Worm (Caenorhabditis elegans) whole organism, L2 larva: ENCODE measurements around the gene ugt-10.

Source experiments
- C34F6.9 ChIP-seq: fragments of 150-350 bp; optimal IDR thresholded peaks from 2 replicates; lab custom pipeline; 2014; ENCODE audit warnings: missing biosample characterization, missing genetic modification characterization
- F13H6.1 ChIP-seq: sonication (generic microtip); optimal IDR thresholded peaks from 2 replicates; lab custom pipeline; 2016; ENCODE audit warnings: missing genetic modification characterization, missing compliant biosample characterization
- Y55F3AM.14 ChIP-seq: fragments of 200-800 bp; sonication (Bioruptor generic); optimal IDR thresholded peaks from 2 replicates; lab custom pipeline; 2018; ENCODE audit warnings: mild to moderate bottlenecking, missing genetic modification characterization, missing compliant biosample characterization
- blmp-1 ChIP-seq: sonication (generic microtip); optimal IDR thresholded peaks from 2 replicates; lab custom pipeline; 2017; ENCODE audit warnings: missing genetic modification characterization, mild to moderate bottlenecking, missing compliant biosample characterization, antibody characterized with exemption, moderate library complexity; ENCODE audit not compliant: insufficient read depth
- ceh-16 ChIP-seq: fragments of 150-350 bp; optimal IDR thresholded peaks from 2 replicates; lab custom pipeline; 2014; ENCODE audit warnings: missing biosample characterization, missing genetic modification characterization
- ceh-82 ChIP-seq: fragments of 150-350 bp; optimal IDR thresholded peaks from 2 replicates; lab custom pipeline; 2014; ENCODE audit warnings: missing biosample characterization, missing genetic modification characterization
- crh-2 ChIP-seq: sonication (generic microtip); optimal IDR thresholded peaks from 2 replicates; lab custom pipeline; 2017; ENCODE audit warnings: missing biosample characterization, missing genetic modification characterization
- dmd-4 ChIP-seq: sonication (generic microtip); optimal IDR thresholded peaks from 2 replicates; lab custom pipeline; 2017; ENCODE audit warnings: missing biosample characterization, missing genetic modification characterization
- elt-1 ChIP-seq: fragments of 150-350 bp; optimal IDR thresholded peaks from 2 replicates; lab custom pipeline; 2014; ENCODE audit warnings: missing biosample characterization, missing genetic modification characterization
- fos-1 ChIP-seq: fragments of 150-350 bp; optimal IDR thresholded peaks from 2 replicates; lab custom pipeline; 2014; ENCODE audit warnings: missing biosample characterization, missing genetic modification characterization
- gmeb-1 ChIP-seq: fragments of 150-350 bp; optimal IDR thresholded peaks from 2 replicates; lab custom pipeline; 2014; ENCODE audit warnings: missing biosample characterization, missing genetic modification characterization
- lin-11 ChIP-seq: fragments of 150-350 bp; sonication (generic microtip); optimal IDR thresholded peaks from 2 replicates; lab custom pipeline; 2014; ENCODE audit warnings: missing biosample characterization, missing genetic modification characterization, inconsistent platforms, mixed read lengths
- lin-13 ChIP-seq: fragments of 150-350 bp; optimal IDR thresholded peaks from 2 replicates; lab custom pipeline; 2014; ENCODE audit warnings: missing biosample characterization, missing genetic modification reagents, missing genetic modification characterization
- lin-39 ChIP-seq: fragments of 150-350 bp; optimal IDR thresholded peaks from 2 replicates; lab custom pipeline; 2014; ENCODE audit warnings: missing biosample characterization, missing genetic modification reagents, missing genetic modification characterization
- lsy-2 ChIP-seq, 2 experiments: fragments of 150-350 bp in 1 of 2; sonication (generic microtip) in 1 of 2; optimal IDR thresholded peaks; 2 replicates each; lab custom pipeline; 2014 to 2017; ENCODE audit warnings: missing biosample characterization in 2 of 2, missing genetic modification characterization in 2 of 2
- mdl-1 ChIP-seq, 2 experiments: fragments of 150-350 bp in 1 of 2; sonication (generic microtip) in 1 of 2; optimal IDR thresholded peaks; 2 replicates each; lab custom pipeline; 2017; ENCODE audit warnings: missing biosample characterization in 2 of 2, missing genetic modification characterization in 2 of 2
- nhr-10 ChIP-seq: sonication (generic microtip); optimal IDR thresholded peaks from 2 replicates; lab custom pipeline; 2017; ENCODE audit warnings: missing biosample characterization, missing genetic modification characterization
- nhr-11 ChIP-seq: fragments of 150-350 bp; optimal IDR thresholded peaks from 2 replicates; lab custom pipeline; 2014; ENCODE audit warnings: missing biosample characterization, missing genetic modification characterization
- nhr-12 ChIP-seq: fragments of 150-350 bp; optimal IDR thresholded peaks from 2 replicates; lab custom pipeline; 2014; ENCODE audit warnings: missing biosample characterization, missing genetic modification characterization
- nhr-129 ChIP-seq: fragments of 150-350 bp; optimal IDR thresholded peaks from 2 replicates; lab custom pipeline; 2014; ENCODE audit warnings: missing biosample characterization, missing genetic modification characterization
- nhr-21 ChIP-seq: fragments of 150-350 bp; optimal IDR thresholded peaks from 2 replicates; lab custom pipeline; 2014; ENCODE audit warnings: missing biosample characterization, missing genetic modification characterization
- nhr-23 ChIP-seq: fragments of 150-350 bp; optimal IDR thresholded peaks from 2 replicates; lab custom pipeline; 2014; ENCODE audit warnings: missing biosample characterization, missing genetic modification reagents, missing genetic modification characterization
- nhr-237 ChIP-seq: fragments of 150-350 bp; optimal IDR thresholded peaks from 2 replicates; lab custom pipeline; 2014; ENCODE audit warnings: missing biosample characterization, missing genetic modification characterization
- nhr-25 ChIP-seq: fragments of 150-350 bp; sonication (generic microtip); optimal IDR thresholded peaks from 3 replicates; lab custom pipeline; 2014; ENCODE audit warnings: missing biosample characterization, missing genetic modification characterization
- nhr-77 ChIP-seq: fragments of 150-350 bp; optimal IDR thresholded peaks from 2 replicates; lab custom pipeline; 2014; ENCODE audit warnings: missing biosample characterization, missing genetic modification characterization
- peb-1 ChIP-seq: fragments of 150-350 bp; optimal IDR thresholded peaks from 2 replicates; lab custom pipeline; 2014; ENCODE audit warnings: missing biosample characterization, missing genetic modification characterization
- skn-1 ChIP-seq: sonication (generic microtip); optimal IDR thresholded peaks from 2 replicates; lab custom pipeline; 2017; ENCODE audit warnings: missing biosample characterization, missing genetic modification characterization
- sma-3 ChIP-seq: sonication (generic microtip); optimal IDR thresholded peaks from 2 replicates; lab custom pipeline; 2016; ENCODE audit warnings: missing genetic modification reagents, missing genetic modification characterization, missing compliant biosample characterization
- sma-9 ChIP-seq, 2 experiments: fragments of 150-350 bp in 1 of 2; sonication (generic microtip) in 1 of 2; optimal IDR thresholded peaks; 2 replicates each; lab custom pipeline; 2014 to 2016; ENCODE audit warnings: missing genetic modification characterization in 2 of 2, mild to moderate bottlenecking in 1 of 2, missing biosample characterization in 1 of 2, missing compliant biosample characterization in 1 of 2, missing genetic modification reagents in 1 of 2, moderate library complexity in 1 of 2
- snpc-4 ChIP-seq: fragments of 150-350 bp; optimal IDR thresholded peaks from 2 replicates; lab custom pipeline; 2014; ENCODE audit warnings: missing biosample characterization, missing genetic modification characterization
- unc-39 ChIP-seq: fragments of 150-350 bp; optimal IDR thresholded peaks from 2 replicates; lab custom pipeline; 2014; ENCODE audit warnings: missing biosample characterization, missing genetic modification characterization
- unc-55 ChIP-seq: fragments of 150-350 bp; sonication (generic microtip); optimal IDR thresholded peaks from 3 replicates; lab custom pipeline; 2014; ENCODE audit warnings: missing biosample characterization, missing genetic modification reagents, missing genetic modification characterization
- unc-62 ChIP-seq: fragments of 150-350 bp; optimal IDR thresholded peaks from 2 replicates; lab custom pipeline; 2014; ENCODE audit warnings: missing biosample characterization, missing genetic modification reagents, missing genetic modification characterization
- ztf-1 ChIP-seq: fragments of 200-800 bp; sonication (Bioruptor generic); conservative IDR thresholded peaks from 2 replicates; pipeline ENCODE4 v1.3.6; 2022; ENCODE audit warnings: missing genetic modification characterization, missing compliant biosample characterization
- ztf-11 ChIP-seq: sonication (generic microtip); optimal IDR thresholded peaks from 2 replicates; lab custom pipeline; 2017; ENCODE audit warnings: missing biosample characterization, missing genetic modification characterization
- ztf-4 ChIP-seq: fragments of 150-350 bp; optimal IDR thresholded peaks from 2 replicates; lab custom pipeline; 2014; ENCODE audit warnings: missing biosample characterization, missing genetic modification characterization

ugt-10 gene

DNA sequence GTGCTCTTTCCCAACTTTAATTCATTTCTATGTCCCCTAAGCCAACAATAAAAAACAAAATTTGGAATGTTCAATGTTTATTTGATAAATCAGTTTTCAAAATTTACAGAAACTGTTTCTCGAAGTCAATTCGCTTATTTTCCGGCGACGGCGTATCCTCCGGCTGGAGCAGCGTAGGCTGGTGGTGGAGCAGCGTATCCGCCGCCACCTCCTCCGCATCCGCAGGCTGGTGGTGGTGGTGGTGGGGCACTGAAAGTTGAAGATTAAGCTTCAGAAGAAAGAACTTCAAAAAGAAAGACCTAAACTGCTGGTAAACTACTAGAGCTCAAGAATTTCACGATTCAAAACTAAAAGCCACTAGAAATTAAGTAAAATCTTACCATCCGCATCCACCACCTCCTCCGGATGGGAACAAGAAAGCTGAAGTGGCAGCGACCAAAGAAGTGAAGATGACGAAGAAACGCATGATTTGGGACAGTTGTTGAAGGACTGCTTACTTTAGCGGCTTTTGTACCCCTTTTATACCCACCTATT is 18.2 kb upstream of the ugt-10 start, which contains the start of gene C02E7.7:
TSS of gene C02E7.7 (minus strand) at position 484 of the 534 bp plus-strand sequence.
- TF ChIP-seq peb-1 (tag; lab: Kevin White, UChicago): no peak
- TF ChIP-seq mdl-1 (tag; optimal IDR thresholded peaks at IDR 0.05; lab: Kevin White, UChicago): no peak
- TF ChIP-seq, all 48 proteins: peak for 0

DNA sequence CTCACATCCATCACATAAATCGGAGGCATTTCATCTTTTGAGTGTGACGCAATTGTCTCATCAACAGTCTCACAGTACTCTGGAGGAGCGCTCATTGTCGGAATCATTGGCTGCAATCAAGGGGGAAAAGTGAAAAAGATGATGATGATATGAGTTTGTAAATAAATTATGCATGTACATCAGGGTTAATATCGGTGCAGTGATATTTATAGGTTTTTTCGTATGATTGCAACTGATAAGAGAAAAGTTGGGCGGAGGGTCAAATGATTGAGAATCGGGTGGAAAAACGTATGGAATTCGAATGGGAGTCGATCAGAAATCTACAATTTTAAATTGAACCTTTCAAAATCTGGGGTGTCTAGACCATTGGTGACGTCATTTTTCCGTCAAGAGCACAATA is 15.0 kb upstream of the ugt-10 start, which contains the start of gene H23N18.6:
TSS of gene H23N18.6 (minus strand) at position 201 of the 400 bp plus-strand sequence.
- no peak for TF ChIP-seq nhr-25 (tag; lab: Kevin White, UChicago)
- no peak for TF ChIP-seq snpc-4 (tag; lab: Kevin White, UChicago)
- no peak for TF ChIP-seq nhr-12 (tag; lab: Kevin White, UChicago)
- TF ChIP-seq nhr-237 (tag; lab: Kevin White, UChicago): no peak
- TF ChIP-seq nhr-11 (tag; lab: Kevin White, UChicago): no peak
- peak; percentile 24 for TF ChIP-seq gmeb-1
- no peak for TF ChIP-seq nhr-21 (tag; lab: Kevin White, UChicago)
- TF ChIP-seq F13H6.1 (tag; lab: Kevin White, UChicago): no peak
- no peak for TF ChIP-seq nhr-77 (tag; lab: Kevin White, UChicago)
- TF ChIP-seq crh-2 (tag; lab: Kevin White, UChicago): no peak
- TF ChIP-seq lin-13 (GFP tag; lab: Kevin White, UChicago): no peak
- TF ChIP-seq unc-55 (GFP tag; lab: Kevin White, UChicago): no peak
- no peak for TF ChIP-seq unc-39
- no peak for TF ChIP-seq Y55F3AM.14
- TF ChIP-seq nhr-129: no peak
- peak; percentile 32 for TF ChIP-seq sma-9 (GFP tag; optimal IDR thresholded peaks at IDR 0.05; lab: Kevin White, UChicago)
- no peak for TF ChIP-seq sma-9 (tag; optimal IDR thresholded peaks at IDR 0.05; lab: Kevin White, UChicago)
- no peak for TF ChIP-seq nhr-23 (tag; lab: Kevin White, UChicago)
- TF ChIP-seq nhr-10 (tag; lab: Kevin White, UChicago): no peak
- no peak for TF ChIP-seq ztf-1 (GFP tag; lab: Robert Waterston, UW)
- TF ChIP-seq dmd-4 (tag; lab: Kevin White, UChicago): no peak
- no peak for TF ChIP-seq ceh-16 (tag; lab: Kevin White, UChicago)
- no peak for TF ChIP-seq ceh-82 (tag; lab: Kevin White, UChicago)
- peak; percentile 80 for TF ChIP-seq fos-1 (tag; lab: Kevin White, UChicago)

DNA sequence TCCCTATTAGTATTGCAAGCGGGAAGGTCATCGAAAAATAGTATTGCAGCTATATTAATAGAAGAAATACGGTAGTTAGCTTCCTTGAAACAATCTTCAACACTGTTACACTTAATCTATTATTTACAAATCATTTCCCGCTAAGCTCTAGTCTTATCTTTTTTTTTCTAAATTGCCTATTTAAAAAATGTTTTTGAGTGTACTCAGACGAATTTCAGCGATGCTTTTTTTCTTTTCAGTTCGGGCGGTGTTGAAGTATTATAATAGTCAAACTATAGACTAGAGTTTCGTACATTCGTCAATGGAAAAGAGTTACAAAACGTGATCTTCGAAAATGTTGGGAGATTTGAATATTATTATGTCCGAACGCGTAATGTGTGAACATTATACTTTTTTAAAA is 13.9 kb upstream of the ugt-10 start:
- TF ChIP-seq nhr-12 (tag; lab: Kevin White, UChicago) (no peak), lsy-2 (tag; optimal IDR thresholded peaks at IDR 0.05; lab: Kevin White, UChicago) (no peak), crh-2 (tag; lab: Kevin White, UChicago) (no peak), lin-39 (tag; lab: Kevin White, UChicago) (no peak), nhr-237 (tag; lab: Kevin White, UChicago) (no peak), Y55F3AM.14 (no peak), nhr-23 (tag; lab: Kevin White, UChicago) (no peak), elt-1 (tag; lab: Kevin White, UChicago) (no peak), blmp-1 (tag; lab: Kevin White, UChicago) (no peak), snpc-4 (tag; lab: Kevin White, UChicago) (no peak), nhr-21 (tag; lab: Kevin White, UChicago) (no peak), ceh-16 (tag; lab: Kevin White, UChicago) (no peak), mdl-1 (tag; optimal IDR thresholded peaks at IDR 0.05; lab: Kevin White, UChicago) (no peak), unc-55 (GFP tag; lab: Kevin White, UChicago) (no peak), sma-9 (GFP tag; optimal IDR thresholded peaks at IDR 0.05; lab: Kevin White, UChicago) (no peak), sma-9 (tag; optimal IDR thresholded peaks at IDR 0.05; lab: Kevin White, UChicago) (no peak), unc-62 (GFP tag; lab: Kevin White, UChicago) (no peak), ceh-82 (tag; lab: Kevin White, UChicago) (no peak)

DNA sequence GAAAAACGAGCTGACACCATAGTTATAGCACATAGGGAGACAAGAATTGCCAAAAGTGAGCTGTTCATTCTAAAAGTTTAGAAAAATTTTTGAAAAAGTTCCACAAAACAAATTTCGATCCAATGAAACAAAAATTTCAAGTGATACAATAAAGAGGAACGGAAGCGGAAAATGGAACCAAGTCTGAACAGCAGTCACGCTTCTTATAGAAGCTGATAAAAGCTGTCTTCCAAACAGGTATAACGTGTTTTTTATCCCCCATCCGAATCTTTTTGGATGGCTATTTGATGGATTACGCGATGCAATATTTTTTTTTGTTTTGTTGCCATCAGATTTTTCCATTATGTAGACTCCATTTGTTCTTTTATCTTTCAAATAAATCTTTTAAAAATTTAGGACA is 12.4 kb upstream of the ugt-10 start, which contains the start of gene H23N18.5:
TSS of gene H23N18.5 (minus strand) at position 69 of the 400 bp plus-strand sequence.
- peak; percentile 54 for TF ChIP-seq nhr-25 (tag; lab: Kevin White, UChicago)
- peak; percentile 5 for TF ChIP-seq Y55F3AM.14
- TF ChIP-seq lin-13 (GFP tag; lab: Kevin White, UChicago): no peak
- TF ChIP-seq nhr-21 (tag; lab: Kevin White, UChicago): peak; percentile 48

DNA sequence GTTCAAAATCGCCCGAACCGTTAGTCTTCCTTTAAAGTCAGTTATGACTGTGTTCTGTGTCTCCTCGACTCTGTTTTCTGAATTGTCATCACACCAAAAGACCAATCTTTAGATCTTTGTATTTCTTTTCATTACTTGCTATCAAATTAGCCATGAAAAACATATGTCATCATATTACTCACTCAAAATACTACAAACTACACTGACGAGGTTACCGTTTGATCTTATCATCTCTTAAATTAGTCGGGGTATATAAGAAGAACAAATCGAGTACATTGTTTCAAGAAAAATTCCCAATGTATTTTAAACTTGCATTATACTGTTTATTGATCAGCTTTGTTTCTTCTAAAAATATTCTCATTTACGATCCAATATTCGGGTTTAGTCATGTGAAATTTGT is 8.7 kb upstream of the ugt-10 start, which contains the start of gene ugt-13:
TSS of gene ugt-13 (plus strand) at position 294 of the 400 bp plus-strand sequence.
- TF ChIP-seq C34F6.9 (tag; lab: Kevin White, UChicago): no peak
- TF ChIP-seq nhr-10 (tag; lab: Kevin White, UChicago): no peak
- TF ChIP-seq lin-11 (tag; lab: Kevin White, UChicago): no peak
- no peak for TF ChIP-seq elt-1 (tag; lab: Kevin White, UChicago)
- peak; percentile 91 for TF ChIP-seq nhr-25 (tag; lab: Kevin White, UChicago)
- TF ChIP-seq unc-62 (GFP tag; lab: Kevin White, UChicago): no peak
- no peak for TF ChIP-seq ztf-4 (tag; lab: Kevin White, UChicago)
- peak; percentile 97 for TF ChIP-seq nhr-129
- TF ChIP-seq nhr-77 (tag; lab: Kevin White, UChicago): no peak
- TF ChIP-seq ztf-1 (GFP tag; lab: Robert Waterston, UW): no peak
- TF ChIP-seq ztf-11 (tag; lab: Kevin White, UChicago): no peak
- no peak for TF ChIP-seq Y55F3AM.14
- peak; percentile 1 for TF ChIP-seq fos-1 (tag; lab: Kevin White, UChicago)
- TF ChIP-seq sma-3: peak; percentile 82
- no peak for TF ChIP-seq unc-39
- peak; percentile 56 for TF ChIP-seq nhr-21 (tag; lab: Kevin White, UChicago)
- no peak for TF ChIP-seq skn-1
- TF ChIP-seq gmeb-1: no peak
- no peak for TF ChIP-seq snpc-4 (tag; lab: Kevin White, UChicago)
- peak; percentile 81 for TF ChIP-seq sma-9 (GFP tag; optimal IDR thresholded peaks at IDR 0.05; lab: Kevin White, UChicago)
- TF ChIP-seq sma-9 (tag; optimal IDR thresholded peaks at IDR 0.05; lab: Kevin White, UChicago): no peak
- no peak for TF ChIP-seq nhr-23 (tag; lab: Kevin White, UChicago)
